Comparison of ENCODE assay signal across 4 fruit fly cellular contexts in genomic region chr3L:6344243-6344642, dm6.
TF ChIP-seq lines count a peak whose summit lies in the region.

No protein-coding gene starts in this region.

- TF ChIP-seq CTCF in whole organism, embryonic (GFP tag; optimal IDR thresholded peaks at IDR 0.05; lab: Kevin White, UChicago) = no peak

TF ChIP-seq in whole organism, embryonic, 481 proteins besides CTCF, POLR2A, EP300 and RAD21 (continues in another document):
- TF ChIP-seq CG7556 (GFP tag; optimal IDR thresholded peaks at IDR 0.05; lab: Kevin White, UChicago) (peak; percentile 4), Dll (GFP tag; IDR thresholded peaks at IDR 0.05; lab: Robert Waterston, UW; ENCODE audit: partially characterized antibody) (no peak), wek (GFP tag; optimal IDR thresholded peaks at IDR 0.05; lab: Kevin White, UChicago) (no peak), CG8290 (GFP tag; optimal IDR thresholded peaks at IDR 0.05; lab: Kevin White, UChicago) (no peak), CG8290 (tag; optimal IDR thresholded peaks at IDR 0.05; lab: Kevin White, UChicago) (peak in 1 of 2 experiments; percentile 4), gem (tag; optimal IDR thresholded peaks at IDR 0.05; lab: Kevin White, UChicago) (peak; percentile 37), dmrt99B (tag; optimal IDR thresholded peaks at IDR 0.05; lab: Kevin White, UChicago) (peak; percentile 21), prd (optimal IDR thresholded peaks at IDR 0.05; lab: Kevin White, UChicago) (no peak), prd (GFP tag; IDR thresholded peaks at IDR 0.05; lab: Robert Waterston, UW) (0 out of 3 replicates have a peak, but pooled peaks have one; percentile 18), Ada2b (GFP tag; IDR thresholded peaks at IDR 0.05; lab: Robert Waterston, UW) (0 out of 2 replicates have a peak, but pooled peaks have one; percentile 17), CG9876 (GFP tag; optimal IDR thresholded peaks at IDR 0.05; lab: Kevin White, UChicago) (no peak), CG11504 (tag; optimal IDR thresholded peaks at IDR 0.05; lab: Kevin White, UChicago) (peak; percentile 17), Fer3 (tag; optimal IDR thresholded peaks at IDR 0.05; lab: Kevin White, UChicago) (peak; percentile 5), Antp (GFP tag; optimal IDR thresholded peaks at IDR 0.05; lab: Kevin White, UChicago) (peak; percentile 15), CG2120 (GFP tag; optimal IDR thresholded peaks at IDR 0.05; lab: Kevin White, UChicago) (peak; percentile 32), slbo (GFP tag; IDR thresholded peaks at IDR 0.05; lab: Robert Waterston, UW) (peak; percentile 11; the same call in 1 of the 2 replicates), Hr51 (GFP tag; optimal IDR thresholded peaks at IDR 0.05; lab: Kevin White, UChicago) (peak in 1 of 2 experiments; percentile 16), CG33213 (GFP tag; optimal IDR thresholded peaks at IDR 0.05; lab: Kevin White, UChicago) (no peak), Dbx (GFP tag; IDR thresholded peaks at IDR 0.05; lab: Robert Waterston, UW) (no peak), grau (tag; optimal IDR thresholded peaks at IDR 0.05; lab: Kevin White, UChicago) (peak; percentile 21), tll (GFP tag; optimal IDR thresholded peaks at IDR 0.05; lab: Kevin White, UChicago) (peak in 1 of 2 experiments; percentile 15), Bteb2 (GFP tag; optimal IDR thresholded peaks at IDR 0.05; lab: Kevin White, UChicago) (no peak)

TF ChIP-seq in whole organism, prepupa, 60 proteins besides CTCF, POLR2A, EP300 and RAD21 (continues in another document):
- no peak for TF ChIP-seq CG11294 (GFP tag; IDR thresholded peaks at IDR 0.05; lab: Robert Waterston, UW)
- no peak for TF ChIP-seq CG11762 (GFP tag; optimal IDR thresholded peaks at IDR 0.05; lab: Kevin White, UChicago; ENCODE audit: insufficient read depth)
- TF ChIP-seq CG9139 (GFP tag; optimal IDR thresholded peaks at IDR 0.05; lab: Kevin White, UChicago) = no peak
- peak; percentile 69 for TF ChIP-seq svp (GFP tag; lab: Kevin White, UChicago)
- TF ChIP-seq Sox15 (GFP tag; optimal IDR thresholded peaks at IDR 0.05; lab: Kevin White, UChicago) = no peak
- no peak for TF ChIP-seq lz (GFP tag; optimal IDR thresholded peaks at IDR 0.05; lab: Kevin White, UChicago)
- no peak for TF ChIP-seq CG8119 (GFP tag; IDR thresholded peaks at IDR 0.05; lab: Robert Waterston, UW)
- no peak for TF ChIP-seq CG6276 (GFP tag; optimal IDR thresholded peaks at IDR 0.05; lab: Kevin White, UChicago)
- TF ChIP-seq CG15336 (GFP tag; IDR thresholded peaks at IDR 0.05; lab: Robert Waterston, UW) = 0 out of 2 replicates have a peak, but pooled peaks have one; percentile 11
- no peak for TF ChIP-seq CG6163 (GFP tag; IDR thresholded peaks at IDR 0.05; lab: Robert Waterston, UW)
- no peak for TF ChIP-seq fkh (GFP tag; optimal IDR thresholded peaks at IDR 0.05; lab: Kevin White, UChicago)
- no peak for TF ChIP-seq CG8319 (GFP tag; optimal IDR thresholded peaks at IDR 0.05; lab: Kevin White, UChicago)
- no peak for TF ChIP-seq spab (GFP tag; optimal IDR thresholded peaks at IDR 0.05; lab: Kevin White, UChicago)
- no peak for TF ChIP-seq pdm3 (GFP tag; optimal IDR thresholded peaks at IDR 0.05; lab: Kevin White, UChicago)
- no peak for TF ChIP-seq Gug (GFP tag; IDR thresholded peaks at IDR 0.05; lab: Robert Waterston, UW)
- no peak for TF ChIP-seq CG4318 (GFP tag; optimal IDR thresholded peaks at IDR 0.05; lab: Kevin White, UChicago)
- peak; percentile 0 for TF ChIP-seq vri (GFP tag; optimal IDR thresholded peaks at IDR 0.05; lab: Kevin White, UChicago)
- TF ChIP-seq CG6792 (GFP tag; optimal IDR thresholded peaks at IDR 0.05; lab: Kevin White, UChicago) = peak; percentile 22
- no peak for TF ChIP-seq CG3032 (tag; optimal IDR thresholded peaks at IDR 0.05; lab: Kevin White, UChicago)
- TF ChIP-seq fd85E (GFP tag; optimal IDR thresholded peaks at IDR 0.05; lab: Kevin White, UChicago) = no peak
- TF ChIP-seq CG32006 (GFP tag; optimal IDR thresholded peaks at IDR 0.05; lab: Kevin White, UChicago) = no peak
- no peak for TF ChIP-seq Lpt (GFP tag; optimal IDR thresholded peaks at IDR 0.05; lab: Kevin White, UChicago)
- peak; percentile 16 for TF ChIP-seq CG3919 (GFP tag; optimal IDR thresholded peaks at IDR 0.05; lab: Kevin White, UChicago)
- no peak for TF ChIP-seq CG7368 (GFP tag; optimal IDR thresholded peaks at IDR 0.05; lab: Kevin White, UChicago)
- TF ChIP-seq Ets21C (GFP tag; optimal IDR thresholded peaks at IDR 0.05; lab: Kevin White, UChicago) = peak; percentile 5

TF ChIP-seq in whole organism, pupa, 21 proteins besides CTCF, POLR2A, EP300 and RAD21:
- TF ChIP-seq CG17806 (tag; optimal IDR thresholded peaks at IDR 0.05; lab: Kevin White, UChicago) (peak; percentile 13), D1 (tag; optimal IDR thresholded peaks at IDR 0.05; lab: Kevin White, UChicago) (no peak), CG8159 (tag; optimal IDR thresholded peaks at IDR 0.05; lab: Kevin White, UChicago) (peak; percentile 13)

TF ChIP-seq in whole organism, wandering third instar larva, 38 proteins besides CTCF, POLR2A, EP300 and RAD21:
- TF ChIP-seq OdsH (GFP tag; optimal IDR thresholded peaks at IDR 0.05; lab: Kevin White, UChicago) = peak; percentile 45
- TF ChIP-seq woc (GFP tag; optimal IDR thresholded peaks at IDR 0.05; lab: Kevin White, UChicago) = peak; percentile 15
- peak; percentile 5 for TF ChIP-seq psq (GFP tag; optimal IDR thresholded peaks at IDR 0.05; lab: Kevin White, UChicago)
- no peak for TF ChIP-seq sv (GFP tag; optimal IDR thresholded peaks at IDR 0.05; lab: Kevin White, UChicago)
- TF ChIP-seq ey (GFP tag; optimal IDR thresholded peaks at IDR 0.05; lab: Kevin White, UChicago) = peak; percentile 53
- TF ChIP-seq fru (GFP tag; optimal IDR thresholded peaks at IDR 0.05; lab: Kevin White, UChicago) = peak; percentile 56
- no peak for TF ChIP-seq lola (GFP tag; optimal IDR thresholded peaks at IDR 0.05; lab: Kevin White, UChicago)
- peak; percentile 3 for TF ChIP-seq Sp1 (GFP tag; optimal IDR thresholded peaks at IDR 0.05; lab: Kevin White, UChicago)
- peak; percentile 32 for TF ChIP-seq rgr (GFP tag; optimal IDR thresholded peaks at IDR 0.05; lab: Kevin White, UChicago)
- no peak for TF ChIP-seq jim (GFP tag; optimal IDR thresholded peaks at IDR 0.05; lab: Kevin White, UChicago)
- peak; percentile 44 for TF ChIP-seq h (GFP tag; optimal IDR thresholded peaks at IDR 0.05; lab: Kevin White, UChicago)
- TF ChIP-seq CG9705 (GFP tag; optimal IDR thresholded peaks at IDR 0.05; lab: Kevin White, UChicago) = no peak
- TF ChIP-seq br (GFP tag; optimal IDR thresholded peaks at IDR 0.05; lab: Kevin White, UChicago) = no peak
- peak; percentile 26 for TF ChIP-seq HLH106 (tag; optimal IDR thresholded peaks at IDR 0.05; lab: Kevin White, UChicago)
- TF ChIP-seq foxo (GFP tag; optimal IDR thresholded peaks at IDR 0.05; lab: Kevin White, UChicago) = peak in 1 of 2 experiments; percentile 52
- no peak for TF ChIP-seq Dif (GFP tag; optimal IDR thresholded peaks at IDR 0.05; lab: Kevin White, UChicago; ENCODE audit: partially characterized antibody)

Comparison
In these comparisons a context has a peak if more than half of its experiments do, and no peak if none do; other contexts are left out.
1. Of the 7 proteins assayed by ChIP-seq in both whole organism, embryonic and whole organism, prepupa: peak only in whole organism, embryonic: none; only in whole organism, prepupa: Hr39; in both: Sox102F; in neither: 5.